Fruit fly (Drosophila melanogaster) whole organism, embryonic: Measurements from ENCODE around the gene CG11085.

ENCODE experiments used
- CG10209 ChIP-seq: fragments of 200-800 bp; sonication (Bioruptor generic); optimal IDR thresholded peaks from 3 replicates; lab custom pipeline; 2017; ENCODE audit warnings: missing biosample characterization, mild to moderate bottlenecking, missing genetic modification characterization, missing genetic modification reagents
- CG10267 ChIP-seq: fragments of 200-800 bp; sonication (Bioruptor generic); optimal IDR thresholded peaks from 2 replicates; lab custom pipeline; 2018; ENCODE audit warnings: missing biosample characterization, mild to moderate bottlenecking, missing genetic modification characterization, moderate library complexity
- CG10366 ChIP-seq: fragments of 200-800 bp; sonication (Bioruptor generic); IDR thresholded peaks from 2 replicates; pipeline ENCODE4 v1.3.6; 2022; ENCODE audit warnings: missing biosample characterization, missing genetic modification characterization
- CG12236 ChIP-seq: fragments of 200-800 bp; sonication (Bioruptor generic); optimal IDR thresholded peaks from 2 replicates; lab custom pipeline; 2016; ENCODE audit warnings: missing biosample characterization, missing genetic modification characterization
- CG12744 ChIP-seq: fragments of 200-800 bp; sonication (Bioruptor generic); optimal IDR thresholded peaks from 2 replicates; lab custom pipeline; 2016; ENCODE audit warnings: missing biosample characterization, missing genetic modification characterization
- CG15073 ChIP-seq: fragments of 200-800 bp; sonication (Bioruptor generic); optimal IDR thresholded peaks from 2 replicates; lab custom pipeline; 2016; ENCODE audit warnings: missing biosample characterization, missing genetic modification characterization
- CG1603 ChIP-seq: fragments of 200-800 bp; sonication (Bioruptor generic); optimal IDR thresholded peaks from 2 replicates; lab custom pipeline; 2019; ENCODE audit warnings: missing biosample characterization, mild to moderate bottlenecking, missing genetic modification characterization, moderate library complexity
- CG1832 ChIP-seq: fragments of 200-800 bp; sonication (Bioruptor generic); optimal IDR thresholded peaks from 2 replicates; lab custom pipeline; 2017; ENCODE audit warnings: missing biosample characterization, mild to moderate bottlenecking, missing genetic modification characterization, inconsistent platforms
- CG18476 ChIP-seq: fragments of 200-800 bp; sonication (Bioruptor generic); optimal IDR thresholded peaks from 2 replicates; lab custom pipeline; 2016; ENCODE audit warnings: missing biosample characterization, mild to moderate bottlenecking, missing genetic modification characterization
- CG18619 ChIP-seq: fragments of 200-800 bp; sonication (Bioruptor generic); optimal IDR thresholded peaks from 3 replicates; lab custom pipeline; 2017; ENCODE audit warnings: missing biosample characterization, mild to moderate bottlenecking, missing genetic modification characterization
- CG2120 ChIP-seq: fragments of 200-800 bp; sonication (Bioruptor generic); optimal IDR thresholded peaks from 3 replicates; lab custom pipeline; 2016; ENCODE audit warnings: missing biosample characterization, missing genetic modification characterization
- CG2199 ChIP-seq: fragments of 200-800 bp; sonication (Bioruptor generic); IDR thresholded peaks from 3 replicates; pipeline ENCODE4 v1.3.6; 2022; ENCODE audit warnings: missing biosample characterization, missing genetic modification characterization
- CG34224 ChIP-seq: fragments of 200-800 bp; sonication (Bioruptor generic); IDR thresholded peaks from 3 replicates; pipeline ENCODE4 v1.3.6; 2022; ENCODE audit warnings: missing biosample characterization, missing genetic modification characterization; ENCODE audit not compliant: partially characterized antibody
- CG34376 ChIP-seq: fragments of 200-800 bp; sonication (Bioruptor generic); optimal IDR thresholded peaks from 2 replicates; lab custom pipeline; 2018; ENCODE audit warnings: missing biosample characterization, mild to moderate bottlenecking, missing genetic modification characterization
- CG3838 ChIP-seq: fragments of 200-800 bp; sonication (Bioruptor generic); optimal IDR thresholded peaks from 3 replicates; lab custom pipeline; 2016; ENCODE audit warnings: missing biosample characterization, missing genetic modification characterization
- CG6175 ChIP-seq: fragments of 200-800 bp; sonication (Bioruptor generic); IDR thresholded peaks from 3 replicates; pipeline ENCODE4 v1.3.6; 2022; ENCODE audit warnings: missing biosample characterization, missing genetic modification characterization
- CG7372 ChIP-seq: fragments of 200-800 bp; sonication (Bioruptor generic); IDR thresholded peaks from 2 replicates; pipeline ENCODE4 v1.3.6; 2022; ENCODE audit warnings: missing biosample characterization, missing genetic modification characterization
- CG7839 ChIP-seq: fragments of 200-800 bp; sonication (Bioruptor generic); optimal IDR thresholded peaks from 3 replicates; lab custom pipeline; 2018; ENCODE audit warnings: missing biosample characterization, mild to moderate bottlenecking, missing genetic modification characterization, moderate library complexity
- CTCF ChIP-seq: fragments of 200-800 bp; sonication (Bioruptor generic); optimal IDR thresholded peaks from 2 replicates; lab custom pipeline; 2017; ENCODE audit warnings: missing biosample characterization, mild to moderate bottlenecking, missing genetic modification characterization, moderate library complexity
- Dek ChIP-seq: fragments of 200-800 bp; sonication (Bioruptor generic); optimal IDR thresholded peaks from 3 replicates; lab custom pipeline; 2019; ENCODE audit warnings: missing biosample characterization, mild to moderate bottlenecking, missing genetic modification characterization, moderate library complexity
- Elba2 ChIP-seq: fragments of 200-800 bp; sonication (Bioruptor generic); optimal IDR thresholded peaks from 3 replicates; lab custom pipeline; 2016; ENCODE audit warnings: missing biosample characterization, missing genetic modification characterization
- HLH54F ChIP-seq: fragments of 200-800 bp; sonication (Bioruptor generic); optimal IDR thresholded peaks from 3 replicates; lab custom pipeline; 2016; ENCODE audit warnings: missing biosample characterization, missing genetic modification characterization
- Meics ChIP-seq: fragments of 200-800 bp; sonication (Bioruptor generic); optimal IDR thresholded peaks from 2 replicates; lab custom pipeline; 2017; ENCODE audit warnings: missing biosample characterization, mild to moderate bottlenecking, missing genetic modification characterization
- Ptx1 ChIP-seq: fragments of 200-800 bp; sonication (Bioruptor generic); IDR thresholded peaks from 2 replicates; pipeline ENCODE4 v1.3.6; 2022; ENCODE audit warnings: missing biosample characterization, missing genetic modification characterization
- Sox100B ChIP-seq: fragments of 200-800 bp; sonication (Bioruptor generic); optimal IDR thresholded peaks from 3 replicates; lab custom pipeline; 2018; ENCODE audit warnings: missing biosample characterization, mild to moderate bottlenecking, missing genetic modification characterization
- Stat92E ChIP-seq, 3 experiments: fragments of >200 bp in 2 of 3; fragments of 200-800 bp in 1 of 3; sonication (Bioruptor generic) in 1 of 3; optimal IDR thresholded peaks; 2 replicates each; lab custom pipeline; 2017 to 2019; ENCODE audit warnings: missing biosample characterization in 3 of 3, missing genetic modification characterization in 3 of 3, mild to moderate bottlenecking in 1 of 3, moderate library complexity in 1 of 3
- Usf ChIP-seq: fragments of 200-800 bp; sonication (Bioruptor generic); optimal IDR thresholded peaks from 2 replicates; lab custom pipeline; 2017; ENCODE audit warnings: missing genotype, missing biosample characterization, missing genetic modification characterization
- Vsx1 ChIP-seq: fragments of 200-800 bp; sonication (Bioruptor generic); optimal IDR thresholded peaks from 2 replicates; lab custom pipeline; 2017; ENCODE audit warnings: missing biosample characterization, mild to moderate bottlenecking, missing genetic modification characterization, missing genetic modification reagents
- ab ChIP-seq: fragments of 200-800 bp; sonication (Bioruptor generic); optimal IDR thresholded peaks from 2 replicates; lab custom pipeline; 2016; ENCODE audit warnings: missing biosample characterization, missing genetic modification characterization
- ato ChIP-seq: fragments of 200-800 bp; sonication (Bioruptor generic); IDR thresholded peaks from 2 replicates; pipeline ENCODE4 v1.3.6; 2022; ENCODE audit warnings: missing biosample characterization, missing genetic modification characterization; ENCODE audit not compliant: partially characterized antibody
- bcd ChIP-seq: fragments of 200-800 bp; sonication (Bioruptor generic); optimal IDR thresholded peaks from 2 replicates; lab custom pipeline; 2017; ENCODE audit warnings: missing biosample characterization, mild to moderate bottlenecking, missing genetic modification characterization
- corto ChIP-seq: fragments of 200-800 bp; sonication (Bioruptor generic); optimal IDR thresholded peaks from 2 replicates; lab custom pipeline; 2016; ENCODE audit warnings: missing biosample characterization, mild to moderate bottlenecking, missing genetic modification characterization, moderate library complexity
- cwo ChIP-seq: fragments of 200-800 bp; sonication (Bioruptor generic); optimal IDR thresholded peaks from 3 replicates; lab custom pipeline; 2017; ENCODE audit warnings: missing biosample characterization, missing genetic modification characterization, mild to moderate bottlenecking, moderate library complexity, missing genetic modification reagents
- dm ChIP-seq: fragments of 200-800 bp; sonication (Bioruptor generic); optimal IDR thresholded peaks from 3 replicates; lab custom pipeline; 2016; ENCODE audit warnings: missing biosample characterization, missing genetic modification characterization
- dmrt11E ChIP-seq: fragments of 200-800 bp; sonication (Bioruptor generic); optimal IDR thresholded peaks from 3 replicates; lab custom pipeline; 2018; ENCODE audit warnings: missing biosample characterization, mild to moderate bottlenecking, missing genetic modification characterization, moderate library complexity
- fd96Cb ChIP-seq: fragments of 200-800 bp; sonication (Bioruptor generic); optimal IDR thresholded peaks from 2 replicates; lab custom pipeline; 2018; ENCODE audit warnings: missing biosample characterization, mild to moderate bottlenecking, missing genetic modification characterization, moderate library complexity
- fru ChIP-seq: fragments of >200 bp; optimal IDR thresholded peaks from 2 replicates; lab custom pipeline; 2017
- hth ChIP-seq: fragments of >200 bp; optimal IDR thresholded peaks from 2 replicates; lab custom pipeline; 2017; ENCODE audit warnings: inconsistent platforms
- kay ChIP-seq: fragments of 200-800 bp; sonication (Bioruptor generic); optimal IDR thresholded peaks from 2 replicates; lab custom pipeline; 2016; ENCODE audit warnings: missing biosample characterization, missing genetic modification characterization
- odd ChIP-seq: fragments of 200-800 bp; sonication (Bioruptor generic); optimal IDR thresholded peaks from 2 replicates; lab custom pipeline; 2017; ENCODE audit warnings: missing biosample characterization, mild to moderate bottlenecking, missing genetic modification characterization
- pan ChIP-seq, 4 experiments: fragments of >200 bp in 3 of 4; fragments of 200-800 bp in 1 of 4; sonication (Bioruptor generic) in 1 of 4; optimal IDR thresholded peaks in 3 of 4; IDR thresholded peaks in 1 of 4; 2 replicates each; pipeline versions ENCODE4 v1.3.6 to Lab custom; 2017 to 2022; ENCODE audit warnings: missing biosample characterization in 2 of 4, missing genetic modification characterization in 2 of 4, mixed read lengths in 1 of 4
- sc ChIP-seq, 3 experiments: fragments of >200 bp in 2 of 3; fragments of 200-800 bp in 1 of 3; sonication (Bioruptor generic) in 1 of 3; optimal IDR thresholded peaks; 2 replicates in 2 of 3; 3 replicates in 1 of 3; lab custom pipeline; 2017; ENCODE audit warnings: mild to moderate bottlenecking in 1 of 3, missing biosample characterization in 1 of 3, missing genetic modification characterization in 1 of 3, missing genetic modification reagents in 1 of 3
- scrt ChIP-seq: fragments of 200-800 bp; sonication (Bioruptor generic); optimal IDR thresholded peaks from 2 replicates; lab custom pipeline; 2018; ENCODE audit warnings: missing biosample characterization, mild to moderate bottlenecking, missing genetic modification characterization, moderate library complexity
- slp2 ChIP-seq: fragments of 200-800 bp; sonication (Bioruptor generic); optimal IDR thresholded peaks from 2 replicates; lab custom pipeline; 2016; ENCODE audit warnings: missing biosample characterization, missing genetic modification characterization
- tna ChIP-seq: fragments of 200-800 bp; sonication (Bioruptor generic); IDR thresholded peaks from 2 replicates; pipeline ENCODE4 v1.3.6; 2022; ENCODE audit warnings: missing biosample characterization, missing genetic modification characterization; ENCODE audit not compliant: partially characterized antibody
- toy ChIP-seq: fragments of 200-800 bp; sonication (Bioruptor generic); IDR thresholded peaks from 2 replicates; pipeline ENCODE4 v1.3.6; 2022; ENCODE audit warnings: missing biosample characterization, missing genetic modification characterization
- wek ChIP-seq: fragments of 200-800 bp; sonication (Bioruptor generic); optimal IDR thresholded peaks from 3 replicates; lab custom pipeline; 2018; ENCODE audit warnings: missing biosample characterization, mild to moderate bottlenecking, missing genetic modification characterization, moderate library complexity

Gene CG11085

DNA sequence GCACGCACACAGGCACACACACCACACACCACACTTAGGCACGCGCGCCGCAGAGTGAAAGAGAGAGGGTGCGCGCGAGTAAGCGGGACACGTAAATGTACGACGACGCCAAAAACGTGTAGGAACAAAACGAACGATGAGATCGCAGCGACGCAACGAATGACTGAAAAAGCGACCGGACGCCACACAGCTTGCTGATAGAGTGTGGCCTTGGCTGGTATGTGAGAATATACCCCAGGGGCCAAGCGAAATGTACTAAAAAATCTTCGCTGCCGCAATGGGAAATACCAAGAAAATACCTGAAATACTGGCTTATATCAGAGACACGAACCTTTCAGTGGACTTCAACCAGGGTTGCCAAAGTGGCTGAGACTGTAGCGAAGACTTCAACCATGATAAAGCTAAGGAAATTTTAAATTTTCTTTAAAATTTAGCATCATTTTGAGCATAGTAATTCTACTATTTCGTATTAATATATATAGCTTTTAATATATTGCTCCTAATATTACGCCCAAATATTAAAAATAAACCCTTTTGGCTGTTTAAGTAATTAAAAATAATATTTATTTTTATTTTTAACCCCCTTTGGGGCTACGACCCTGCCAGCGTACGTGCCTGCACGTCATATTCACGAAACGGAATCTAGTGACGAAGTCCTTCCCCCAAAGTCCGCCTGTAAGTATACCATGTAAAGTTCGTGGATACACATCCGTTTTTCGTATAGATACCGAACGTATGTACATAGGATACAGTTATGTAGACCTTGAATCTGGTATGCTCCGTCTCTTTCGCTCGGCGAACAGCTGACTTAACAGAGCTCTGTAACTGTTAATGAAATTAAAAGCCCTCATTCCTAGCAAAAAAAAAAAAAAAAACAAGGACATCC lies 32.9 kb upstream of the CG11085 start, which contains the start of gene Pits (continued):
- no peak; the same call in 1 of the 2 replicates for TF ChIP-seq CG7372 (GFP tag; lab: Robert Waterston, UW)
- peak; percentile 42 for TF ChIP-seq scrt (GFP tag; lab: Kevin White, UChicago)
- TF ChIP-seq kay (GFP tag; lab: Kevin White, UChicago): no peak
- TF ChIP-seq CG10267 (tag; lab: Kevin White, UChicago): peak; percentile 61
- peak; percentile 66; the same call in 1 of the 2 replicates for TF ChIP-seq tna
- TF ChIP-seq CG2199: peak; percentile 61; the same call in 1 of the 3 replicates
- no peak for TF ChIP-seq HLH54F (GFP tag; lab: Kevin White, UChicago)
- TF ChIP-seq ato (GFP tag; lab: Robert Waterston, UW): peak; percentile 42; the same call in 1 of the 2 replicates
- no peak for TF ChIP-seq corto (GFP tag; lab: Kevin White, UChicago)
- TF ChIP-seq dmrt11E: peak; percentile 47
- TF ChIP-seq CG12744 (GFP tag; lab: Kevin White, UChicago): peak; percentile 33
- TF ChIP-seq cwo (GFP tag; lab: Kevin White, UChicago): peak; percentile 89
- peak; percentile 47 for TF ChIP-seq CG7839 (tag; lab: Kevin White, UChicago)
- TF ChIP-seq Elba2 (GFP tag; lab: Kevin White, UChicago): no peak
- TF ChIP-seq CG18476 (GFP tag; lab: Kevin White, UChicago): peak; percentile 42
- TF ChIP-seq fru (lab: Kevin White, UChicago): no peak
- peak; percentile 50; the same call in 1 of the 3 replicates for TF ChIP-seq CG34224
- TF ChIP-seq pan (optimal IDR thresholded peaks at IDR 0.05; lab: Kevin White, UChicago): no peak
- TF ChIP-seq pan (GFP tag; optimal IDR thresholded peaks at IDR 0.05 in 1 of 2, IDR thresholded peaks at IDR 0.05 in 1 of 2): peak in 1 of 2 experiments; percentile 8
- TF ChIP-seq Ptx1 (GFP tag; lab: Robert Waterston, UW): peak; percentile 61
- peak; percentile 78 for TF ChIP-seq CG1603
- TF ChIP-seq Meics (GFP tag; lab: Kevin White, UChicago): peak; percentile 94
- TF ChIP-seq CG10366 (GFP tag; lab: Robert Waterston, UW): no peak
- peak; percentile 38 for TF ChIP-seq wek (GFP tag; lab: Kevin White, UChicago)
- TF ChIP-seq bcd (GFP tag; lab: Kevin White, UChicago): peak; percentile 26
- peak; percentile 26 for TF ChIP-seq fd96Cb (tag; lab: Kevin White, UChicago)
- TF ChIP-seq CG10209 (GFP tag; lab: Kevin White, UChicago): peak; percentile 33
- TF ChIP-seq CG6175: peak; percentile 71; the same call in 2 of the 3 replicates
- TF ChIP-seq Dek (tag; lab: Kevin White, UChicago): peak; percentile 42
- peak; percentile 33 for TF ChIP-seq Sox100B
- peak in 1 of 3 experiments; percentile 87 for TF ChIP-seq Stat92E (GFP tag; optimal IDR thresholded peaks at IDR 0.05; lab: Kevin White, UChicago)
- no peak for TF ChIP-seq slp2 (GFP tag; lab: Kevin White, UChicago)
- TF ChIP-seq ab: peak; percentile 20
- peak; percentile 45 for TF ChIP-seq CG2120
- peak; percentile 30 for TF ChIP-seq odd (GFP tag; lab: Kevin White, UChicago)
- TF ChIP-seq CG1832 (GFP tag; lab: Kevin White, UChicago): peak; percentile 91
- peak; percentile 26 for TF ChIP-seq CG18619 (GFP tag; lab: Kevin White, UChicago)
- no peak for TF ChIP-seq hth (lab: Kevin White, UChicago)
- TF ChIP-seq CTCF (GFP tag; lab: Kevin White, UChicago): peak; percentile 65
- TF ChIP-seq CG34376 (GFP tag; lab: Kevin White, UChicago): peak; percentile 84
- no peak for TF ChIP-seq toy (GFP tag; lab: Robert Waterston, UW)
- no peak for TF ChIP-seq Vsx1 (GFP tag; lab: Kevin White, UChicago)
- no peak for TF ChIP-seq sc (optimal IDR thresholded peaks at IDR 0.05; lab: Kevin White, UChicago)
- no peak for TF ChIP-seq sc (GFP tag; optimal IDR thresholded peaks at IDR 0.05; lab: Kevin White, UChicago)
- no peak for TF ChIP-seq CG12236
- TF ChIP-seq dm (GFP tag; lab: Kevin White, UChicago): peak; percentile 86
- TF ChIP-seq CG3838 (GFP tag; lab: Kevin White, UChicago): no peak
- no peak for TF ChIP-seq CG15073 (GFP tag; lab: Kevin White, UChicago)
- peak; percentile 3 for TF ChIP-seq Usf (GFP tag; lab: Kevin White, UChicago)
